Fruit fly (Drosophila melanogaster): ENCODE results near the gene Deaf1.

The Deaf1 gene

dm6 chr3L:19790929-19791687 is 26.9 kb upstream of the Deaf1 start (continued):
- TF ChIP-seq Max (GFP tag; optimal IDR thresholded peaks at IDR 0.05) (peak; percentile 68), CG3847 (GFP tag; IDR thresholded peaks at IDR 0.05) (peak; percentile 47), Hsf (GFP tag; optimal IDR thresholded peaks at IDR 0.05) (peak; percentile 65), CG30020 (tag; optimal IDR thresholded peaks at IDR 0.05) (peak; percentile 37), sens (GFP tag) (peak; percentile 90), org-1 (GFP tag; optimal IDR thresholded peaks at IDR 0.05) (peak; percentile 77), CG8944 (GFP tag; optimal IDR thresholded peaks at IDR 0.05) (peak; percentile 67), CG7745 (tag; optimal IDR thresholded peaks at IDR 0.05) (no peak), CG4707 (GFP tag; optimal IDR thresholded peaks at IDR 0.05) (no peak), CkIIα-i1 (GFP tag; IDR thresholded peaks at IDR 0.05) (no peak), CG9797 (GFP tag; optimal IDR thresholded peaks at IDR 0.05) (no peak), Optix (GFP tag; IDR thresholded peaks at IDR 0.05) (no peak), sc (optimal IDR thresholded peaks at IDR 0.05) (no peak), sc (GFP tag; optimal IDR thresholded peaks at IDR 0.05) (no peak), emc (GFP tag; optimal IDR thresholded peaks at IDR 0.05) (no peak), CG10321 (GFP tag; IDR thresholded peaks at IDR 0.05) (no peak), pita (GFP tag; optimal IDR thresholded peaks at IDR 0.05) (no peak), da (GFP tag; optimal IDR thresholded peaks at IDR 0.05) (no peak), Mrtf (GFP tag; IDR thresholded peaks at IDR 0.05) (no peak), CG3995 (GFP tag; optimal IDR thresholded peaks at IDR 0.05) (peak; percentile 34), caup (GFP tag; optimal IDR thresholded peaks at IDR 0.05; ENCODE audit: severe bottlenecking) (peak; percentile 14), CG5953 (GFP tag; IDR thresholded peaks at IDR 0.05) (no peak), NC2α (GFP tag; optimal IDR thresholded peaks at IDR 0.05) (peak; percentile 6), nau (GFP tag; optimal IDR thresholded peaks at IDR 0.05) (peak; percentile 3), CG11247 (GFP tag; IDR thresholded peaks at IDR 0.05) (peak; percentile 24; the same call in 1 of the 2 replicates), CG14441 (GFP tag; IDR thresholded peaks at IDR 0.05) (no peak), corto (GFP tag; optimal IDR thresholded peaks at IDR 0.05) (no peak), CG10959 (GFP tag; IDR thresholded peaks at IDR 0.05) (no peak), Neu2 (GFP tag; optimal IDR thresholded peaks at IDR 0.05; ENCODE audit: borderline replicate concordance) (no peak), crol (GFP tag; IDR thresholded peaks at IDR 0.05) (no peak), ab (GFP tag; optimal IDR thresholded peaks at IDR 0.05) (peak; percentile 15), Adf1 (GFP tag; IDR thresholded peaks at IDR 0.05) (no peak), CG17912 (GFP tag; optimal IDR thresholded peaks at IDR 0.05) (no peak), CG11504 (tag; optimal IDR thresholded peaks at IDR 0.05) (peak; percentile 70), pros (GFP tag; optimal IDR thresholded peaks at IDR 0.05) (no peak), ftz-f1 (GFP tag; optimal IDR thresholded peaks at IDR 0.05) (no peak), sima (GFP tag; optimal IDR thresholded peaks at IDR 0.05) (no peak), wor (GFP tag; IDR thresholded peaks at IDR 0.05) (0 out of 2 replicates have a peak, but pooled peaks have one; percentile 24), CG16815 (GFP tag; optimal IDR thresholded peaks at IDR 0.05) (peak; percentile 71), D (optimal IDR thresholded peaks at IDR 0.05) (no peak), D (GFP tag; optimal IDR thresholded peaks at IDR 0.05) (peak; percentile 66), tin (GFP tag; optimal IDR thresholded peaks at IDR 0.05) (peak; percentile 69), stc (GFP tag; IDR thresholded peaks at IDR 0.05) (peak; percentile 25; the same call in 1 of the 2 replicates), chn (GFP tag; optimal IDR thresholded peaks at IDR 0.05) (peak; percentile 63), YL-1 (GFP tag; optimal IDR thresholded peaks at IDR 0.05) (no peak), CG18262 (tag; optimal IDR thresholded peaks at IDR 0.05) (peak; percentile 77), repo (GFP tag; optimal IDR thresholded peaks at IDR 0.05) (no peak), NK7.1 (GFP tag; optimal IDR thresholded peaks at IDR 0.05) (peak; percentile 13), twi (tag; optimal IDR thresholded peaks at IDR 0.05) (peak; percentile 81), Xrp1 (GFP tag; IDR thresholded peaks at IDR 0.05) (peak; percentile 46; the same call in 1 of the 2 replicates), CG15011 (GFP tag; optimal IDR thresholded peaks at IDR 0.05) (peak; percentile 56)

Data from whole organism, embryonic.